Worm (Caenorhabditis elegans) whole organism, late embryonic: ENCODE results near the gene gst-30.

ENCODE experiments used
- C08G9.2 ChIP-seq: sonication (generic microtip); optimal IDR thresholded peaks from 2 replicates; lab custom pipeline; 2016; ENCODE audit warnings: mild to moderate bottlenecking, missing genetic modification characterization, moderate library complexity, missing compliant biosample characterization
- F13H6.1 ChIP-seq: sonication (generic microtip); optimal IDR thresholded peaks from 2 replicates; lab custom pipeline; 2016; ENCODE audit warnings: missing genetic modification characterization, missing compliant biosample characterization
- Y22D7AL.16 ChIP-seq: sonication (generic microtip); optimal IDR thresholded peaks from 2 replicates; lab custom pipeline; 2016; ENCODE audit warnings: missing genetic modification characterization, missing compliant biosample characterization
- ahr-1 ChIP-seq: sonication (generic microtip); optimal IDR thresholded peaks from 2 replicates; lab custom pipeline; 2016; ENCODE audit warnings: missing genetic modification characterization, missing compliant biosample characterization
- ama-1 ChIP-seq: fragments of 150-350 bp; optimal IDR thresholded peaks from 2 replicates; lab custom pipeline; 2014
- ceh-2 ChIP-seq: sonication (generic microtip); optimal IDR thresholded peaks from 2 replicates; lab custom pipeline; 2016; ENCODE audit warnings: missing genotype, missing genetic modification characterization, missing compliant biosample characterization
- ceh-22 ChIP-seq: sonication (generic microtip); optimal IDR thresholded peaks from 2 replicates; lab custom pipeline; 2017; ENCODE audit warnings: missing biosample characterization, missing genetic modification characterization
- ceh-24 ChIP-seq: sonication (generic microtip); optimal IDR thresholded peaks from 2 replicates; lab custom pipeline; 2016; ENCODE audit warnings: mild to moderate bottlenecking, missing genetic modification characterization, missing compliant biosample characterization
- ceh-30 ChIP-seq: fragments of 150-350 bp; optimal IDR thresholded peaks from 2 replicates; lab custom pipeline; 2014; ENCODE audit warnings: missing biosample characterization, missing genetic modification characterization
- ceh-31 ChIP-seq: sonication (generic microtip); optimal IDR thresholded peaks from 2 replicates; lab custom pipeline; 2016; ENCODE audit warnings: missing genetic modification characterization, missing compliant biosample characterization
- ceh-34 ChIP-seq: sonication (generic microtip); optimal IDR thresholded peaks from 2 replicates; lab custom pipeline; 2016; ENCODE audit warnings: mild to moderate bottlenecking, missing genetic modification characterization, missing compliant biosample characterization
- ceh-45 ChIP-seq: fragments of 200-800 bp; sonication (Bioruptor generic); IDR thresholded peaks from 2 replicates; pipeline ENCODE4 v1.3.6; 2022; ENCODE audit warnings: missing genetic modification reagents, missing genetic modification characterization, missing compliant biosample characterization
- ceh-48 ChIP-seq: sonication (generic microtip); optimal IDR thresholded peaks from 2 replicates; lab custom pipeline; 2016; ENCODE audit warnings: missing genetic modification characterization, inconsistent platforms, missing compliant biosample characterization
- ceh-9 ChIP-seq: sonication (generic microtip); optimal IDR thresholded peaks from 2 replicates; lab custom pipeline; 2016; ENCODE audit warnings: mild to moderate bottlenecking, missing genetic modification characterization, inconsistent platforms, missing compliant biosample characterization
- che-1 ChIP-seq: sonication (generic microtip); optimal IDR thresholded peaks from 2 replicates; lab custom pipeline; 2016; ENCODE audit warnings: mild to moderate bottlenecking, missing genetic modification characterization, missing compliant biosample characterization
- dve-1 ChIP-seq: sonication (generic microtip); optimal IDR thresholded peaks from 2 replicates; lab custom pipeline; 2017; ENCODE audit warnings: antibody characterized with exemption, mild to moderate bottlenecking, missing genetic modification characterization, missing compliant biosample characterization
- elt-2 ChIP-seq: sonication (generic microtip); optimal IDR thresholded peaks from 2 replicates; lab custom pipeline; 2016; ENCODE audit warnings: missing genetic modification reagents, missing genetic modification characterization, missing compliant biosample characterization
- ets-4 ChIP-seq: sonication (generic microtip); optimal IDR thresholded peaks from 2 replicates; lab custom pipeline; 2016; ENCODE audit warnings: missing genetic modification characterization, missing compliant biosample characterization
- eyg-1 ChIP-seq: sonication (generic microtip); optimal IDR thresholded peaks from 2 replicates; lab custom pipeline; 2016; ENCODE audit warnings: missing genotype, missing genetic modification characterization, missing compliant biosample characterization
- fax-1 ChIP-seq: sonication (generic microtip); optimal IDR thresholded peaks from 2 replicates; lab custom pipeline; 2016; ENCODE audit warnings: missing genotype, missing genetic modification characterization, missing compliant biosample characterization
- fkh-6 ChIP-seq: sonication (generic microtip); optimal IDR thresholded peaks from 2 replicates; lab custom pipeline; 2016; ENCODE audit warnings: missing genetic modification characterization, missing compliant biosample characterization
- gmeb-2 ChIP-seq: sonication (generic microtip); optimal IDR thresholded peaks from 2 replicates; lab custom pipeline; 2016; ENCODE audit warnings: missing genetic modification characterization, inconsistent platforms, missing compliant biosample characterization
- nhr-11 ChIP-seq: fragments of 150-350 bp; optimal IDR thresholded peaks from 2 replicates; lab custom pipeline; 2014; ENCODE audit warnings: missing biosample characterization, missing genetic modification characterization
- npax-4 ChIP-seq: sonication (generic microtip); optimal IDR thresholded peaks from 2 replicates; lab custom pipeline; 2016; ENCODE audit warnings: missing genetic modification characterization, missing compliant biosample characterization
- pag-3 ChIP-seq: sonication (generic microtip); optimal IDR thresholded peaks from 2 replicates; lab custom pipeline; 2016; ENCODE audit warnings: missing compliant biosample characterization, missing genetic modification characterization, borderline replicate concordance
- pax-1 ChIP-seq: fragments of 150-350 bp; optimal IDR thresholded peaks from 2 replicates; lab custom pipeline; 2014; ENCODE audit warnings: missing biosample characterization, missing genetic modification characterization
- pha-4 ChIP-seq: fragments of 150-350 bp; optimal IDR thresholded peaks from 2 replicates; lab custom pipeline; 2018; ENCODE audit warnings: missing biosample characterization, missing genetic modification reagents, missing genetic modification characterization
- pros-1 ChIP-seq: fragments of 150-350 bp; optimal IDR thresholded peaks from 2 replicates; lab custom pipeline; 2014; ENCODE audit warnings: missing biosample characterization, missing genetic modification reagents, missing genetic modification characterization
- ref-2 ChIP-seq: sonication (generic microtip); optimal IDR thresholded peaks from 2 replicates; lab custom pipeline; 2016; ENCODE audit warnings: missing genetic modification characterization, missing compliant biosample characterization
- rnt-1 ChIP-seq: sonication (generic microtip); optimal IDR thresholded peaks from 2 replicates; lab custom pipeline; 2016; ENCODE audit warnings: missing genetic modification characterization, missing compliant biosample characterization
- sdc-2 ChIP-seq: sonication (generic microtip); optimal IDR thresholded peaks from 2 replicates; lab custom pipeline; 2016; ENCODE audit warnings: missing genotype, missing genetic modification characterization, missing compliant biosample characterization
- sox-2 ChIP-seq: fragments of 200-800 bp; sonication (Bioruptor generic); IDR thresholded peaks from 2 replicates; pipeline ENCODE4 v1.3.6; 2022; ENCODE audit warnings: missing genetic modification reagents, missing genetic modification characterization, missing compliant biosample characterization
- sox-4 ChIP-seq: sonication (generic microtip); optimal IDR thresholded peaks from 2 replicates; lab custom pipeline; 2017; ENCODE audit warnings: mild to moderate bottlenecking, missing genetic modification characterization, inconsistent platforms, missing compliant biosample characterization
- tbx-2 ChIP-seq: sonication (generic microtip); optimal IDR thresholded peaks from 2 replicates; lab custom pipeline; 2016; ENCODE audit warnings: missing genetic modification characterization, missing compliant biosample characterization
- tbx-7 ChIP-seq: sonication (generic microtip); optimal IDR thresholded peaks from 2 replicates; lab custom pipeline; 2016; ENCODE audit warnings: missing genotype, missing genetic modification characterization, missing compliant biosample characterization
- unc-42 ChIP-seq: sonication (generic microtip); optimal IDR thresholded peaks from 2 replicates; lab custom pipeline; 2016; ENCODE audit warnings: missing genotype, missing genetic modification characterization, missing compliant biosample characterization
- unc-55 ChIP-seq: sonication (generic microtip); optimal IDR thresholded peaks from 2 replicates; lab custom pipeline; 2017; ENCODE audit warnings: missing biosample characterization, missing genetic modification reagents, missing genetic modification characterization
- unc-86 ChIP-seq: sonication (generic microtip); optimal IDR thresholded peaks from 2 replicates; lab custom pipeline; 2016; ENCODE audit warnings: missing genetic modification characterization, missing compliant biosample characterization
- ztf-16 ChIP-seq: sonication (generic microtip); optimal IDR thresholded peaks from 2 replicates; lab custom pipeline; 2017; ENCODE audit warnings: missing genetic modification characterization, missing compliant biosample characterization

gst-30 gene

ce11 chrII:4955353-4955752 lies 20.5 kb upstream of the gst-30 start, which contains the start of gene pbs-3 (continued):
- TF ChIP-seq ceh-22 (tag; lab: Kevin White, UChicago), result no peak
- peak; percentile 68 for TF ChIP-seq F13H6.1 (tag; lab: Kevin White, UChicago)
- peak; percentile 76 for TF ChIP-seq C08G9.2 (tag; lab: Kevin White, UChicago)
- peak; percentile 13 for TF ChIP-seq unc-86 (tag; lab: Kevin White, UChicago)
- no peak for TF ChIP-seq ceh-9 (tag; lab: Kevin White, UChicago)

ce11 chrII:4954099-4954959 lies 19.5 kb upstream of the gst-30 start:
- no peak for TF ChIP-seq tbx-2
- no peak for TF ChIP-seq fax-1 (tag; lab: Kevin White, UChicago)
- no peak for TF ChIP-seq pax-1 (tag; lab: Kevin White, UChicago)
- no peak for TF ChIP-seq ceh-24 (tag; lab: Kevin White, UChicago)
- no peak for TF ChIP-seq unc-86 (tag; lab: Kevin White, UChicago)
- no peak for TF ChIP-seq pha-4 (tag; lab: Kevin White, UChicago)
- no peak for TF ChIP-seq unc-42 (tag; lab: Kevin White, UChicago)
- TF ChIP-seq ceh-48, result no peak
- TF ChIP-seq che-1, result no peak
- no peak for TF ChIP-seq ama-1
- TF ChIP-seq ceh-30 (tag; lab: Kevin White, UChicago), result no peak
- no peak for TF ChIP-seq sdc-2 (tag; lab: Kevin White, UChicago)
- TF ChIP-seq unc-55 (GFP tag; lab: Kevin White, UChicago), result no peak
- TF ChIP-seq ztf-16 (tag; lab: Kevin White, UChicago), result no peak
- TF ChIP-seq gmeb-2, result no peak
- no peak for TF ChIP-seq ceh-2 (tag; lab: Kevin White, UChicago)
- TF ChIP-seq nhr-11 (tag; lab: Kevin White, UChicago), result no peak
- TF ChIP-seq elt-2 (tag; lab: Kevin White, UChicago), result no peak
- TF ChIP-seq dve-1 (tag; lab: Kevin White, UChicago), result no peak

ce11 chrII:4953289-4953688 lies 18.4 kb upstream of the gst-30 start, which contains the start of gene ndx-3:
ndx-3 (plus strand) TSS chrII:4953589.
- no peak for TF ChIP-seq Y22D7AL.16 (tag; lab: Kevin White, UChicago)
- TF ChIP-seq ceh-2 (tag; lab: Kevin White, UChicago), result no peak
- no peak for TF ChIP-seq C08G9.2 (tag; lab: Kevin White, UChicago)
- no peak for TF ChIP-seq sox-2
- TF ChIP-seq tbx-7 (tag; lab: Kevin White, UChicago), result no peak
- no peak for TF ChIP-seq unc-42 (tag; lab: Kevin White, UChicago)
- no peak for TF ChIP-seq pros-1 (tag; lab: Kevin White, UChicago)
- no peak for TF ChIP-seq ceh-45
- no peak for TF ChIP-seq ahr-1 (tag; lab: Kevin White, UChicago)
- no peak for TF ChIP-seq ceh-31
- TF ChIP-seq ref-2 (tag; lab: Kevin White, UChicago), result no peak
- no peak for TF ChIP-seq fax-1 (tag; lab: Kevin White, UChicago)
- no peak for TF ChIP-seq eyg-1 (tag; lab: Kevin White, UChicago)
- TF ChIP-seq nhr-11 (tag; lab: Kevin White, UChicago), result no peak
- no peak for TF ChIP-seq fkh-6 (tag; lab: Kevin White, UChicago)
- TF ChIP-seq rnt-1 (tag; lab: Kevin White, UChicago), result no peak

- TF ChIP-seq npax-4, result no peak
- TF ChIP-seq ceh-34 (tag; lab: Kevin White, UChicago), result no peak
- TF ChIP-seq ets-4 (tag; lab: Kevin White, UChicago), result no peak
- TF ChIP-seq ceh-2 (tag; lab: Kevin White, UChicago), result no peak
- no peak for TF ChIP-seq sox-4 (tag; lab: Kevin White, UChicago)
- TF ChIP-seq unc-55 (GFP tag; lab: Kevin White, UChicago), result no peak
- TF ChIP-seq nhr-11 (tag; lab: Kevin White, UChicago), result no peak
- no peak for TF ChIP-seq pag-3 (tag; lab: Kevin White, UChicago)
- TF ChIP-seq pros-1 (tag; lab: Kevin White, UChicago), result no peak
Measured at ce11 chrII:4949380-4949950, 14.6 kb upstream of the gst-30 start, which contains the start of the genes try-1 and zyg-12. try-1 (minus strand) TSS chrII:4949527. zyg-12 (plus strand) TSS chrII:4949900.
